Fruit fly (Drosophila melanogaster) whole organism, prepupa: Measurements from ENCODE around the gene Rpn12.

ENCODE experiments used
- CG1621 ChIP-seq: fragments of 200-800 bp; sonication (Bioruptor generic); optimal IDR thresholded peaks from 3 replicates; lab custom pipeline; 2018; ENCODE audit warnings: missing biosample characterization, mild to moderate bottlenecking, missing genetic modification characterization
- CG16779 ChIP-seq: fragments of 200-800 bp; sonication (Bioruptor generic); optimal IDR thresholded peaks from 3 replicates; lab custom pipeline; 2017; ENCODE audit warnings: missing biosample characterization, mild to moderate bottlenecking, missing genetic modification characterization
- dsx ChIP-seq: fragments of 200-800 bp; optimal IDR thresholded peaks from 3 replicates; lab custom pipeline; 2019; ENCODE audit warnings: missing biosample characterization, mild to moderate bottlenecking, missing genetic modification characterization, moderate library complexity; ENCODE audit not compliant: poor library complexity, severe bottlenecking
- esn ChIP-seq: fragments of 200-800 bp; sonication (Bioruptor generic); optimal IDR thresholded peaks from 2 replicates; lab custom pipeline; 2016; ENCODE audit warnings: missing biosample characterization, mild to moderate bottlenecking, missing genetic modification characterization, moderate library complexity
- fd59A ChIP-seq: fragments of 200-800 bp; sonication (Bioruptor generic); optimal IDR thresholded peaks from 2 replicates; lab custom pipeline; 2017; ENCODE audit warnings: missing biosample characterization, mild to moderate bottlenecking, missing genetic modification characterization, missing genetic modification reagents

DNA sequence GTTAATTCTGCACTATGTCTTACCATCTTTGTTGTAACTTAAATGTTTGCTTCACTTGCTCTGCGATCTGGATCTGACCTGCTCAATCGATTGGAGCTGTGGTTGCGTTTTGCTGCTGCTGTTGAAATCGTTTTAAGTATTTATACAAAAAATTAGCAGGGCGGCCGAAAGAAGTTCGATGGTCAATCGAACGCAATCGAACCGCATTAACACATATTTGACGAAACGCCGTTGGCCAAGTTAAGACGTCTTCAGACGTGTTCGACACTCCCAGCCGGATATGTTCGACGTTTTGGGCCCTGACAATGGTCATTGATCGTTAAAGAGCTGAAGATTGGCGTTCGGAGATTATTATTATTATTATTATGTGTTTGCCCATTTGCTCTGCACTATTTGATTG lies 37.3 kb upstream of the Rpn12 start, which contains the start of gene CG13033:
- no peak for TF ChIP-seq CG16779 (tag; lab: Kevin White, UChicago)
- no peak for TF ChIP-seq fd59A (GFP tag; lab: Kevin White, UChicago)
- no peak for TF ChIP-seq esn (GFP tag; lab: Kevin White, UChicago)
- no peak for TF ChIP-seq CG1621 (tag; lab: Kevin White, UChicago)
- no peak for TF ChIP-seq dsx (GFP tag; lab: Kevin White, UChicago)
